Worm (Caenorhabditis elegans) whole organism, L1 larva: ENCODE results near the gene C28A5.1.

Experiments
- C04F5.9 ChIP-seq: sonication (generic microtip); optimal IDR thresholded peaks from 2 replicates; lab custom pipeline; 2016; ENCODE audit warnings: missing genetic modification characterization, missing compliant biosample characterization
- C16A3.4 ChIP-seq: fragments of 150-350 bp; optimal IDR thresholded peaks from 2 replicates; lab custom pipeline; 2014; ENCODE audit warnings: missing biosample characterization, missing genetic modification characterization
- F16B12.6 ChIP-seq: fragments of 150-350 bp; optimal IDR thresholded peaks from 2 replicates; lab custom pipeline; 2014; ENCODE audit warnings: missing biosample characterization, missing genetic modification characterization
- Y116A8C.19 ChIP-seq: sonication (generic microtip); optimal IDR thresholded peaks from 2 replicates; lab custom pipeline; 2016; ENCODE audit warnings: missing compliant biosample characterization, missing genetic modification characterization, borderline replicate concordance
- aha-1 ChIP-seq: fragments of 150-350 bp; optimal IDR thresholded peaks from 2 replicates; lab custom pipeline; 2014; ENCODE audit warnings: missing biosample characterization, missing genetic modification characterization
- alr-1 ChIP-seq: fragments of 200-800 bp; sonication (Bioruptor generic); optimal IDR thresholded peaks from 2 replicates; lab custom pipeline; 2018; ENCODE audit warnings: borderline replicate concordance, mild to moderate bottlenecking, missing genetic modification characterization, missing compliant biosample characterization
- aly-2 ChIP-seq: fragments of 150-350 bp; optimal IDR thresholded peaks from 2 replicates; lab custom pipeline; 2014; ENCODE audit warnings: missing biosample characterization, missing genetic modification characterization
- ama-1 ChIP-seq: fragments of 150-350 bp; optimal IDR thresholded peaks from 2 replicates; lab custom pipeline; 2014
- blmp-1 ChIP-seq: fragments of 150-350 bp; optimal IDR thresholded peaks from 2 replicates; lab custom pipeline; 2014; ENCODE audit warnings: missing biosample characterization, missing genetic modification characterization
- ceh-63 ChIP-seq: fragments of 200-800 bp; sonication (Bioruptor generic); optimal IDR thresholded peaks from 2 replicates; lab custom pipeline; 2018; ENCODE audit warnings: mild to moderate bottlenecking, missing genetic modification characterization, missing compliant biosample characterization
- dpl-1 ChIP-seq, 3 experiments: fragments of 150-350 bp in 2 of 3; sonication (generic microtip) in 1 of 3; optimal IDR thresholded peaks; 2 replicates each; lab custom pipeline; 2014 to 2017; ENCODE audit warnings: missing biosample characterization in 3 of 3, missing genetic modification characterization in 3 of 3, missing genetic modification reagents in 3 of 3
- efl-1 ChIP-seq, 4 experiments: fragments of 150-350 bp; optimal IDR thresholded peaks in 3 of 4; peaks in 1 of 4; 1 replicate in 1 of 4; 2 replicates in 3 of 4; lab custom pipeline; 2014; ENCODE audit warnings: missing biosample characterization in 2 of 4, missing genetic modification characterization in 2 of 4, missing genetic modification reagents in 2 of 4
- efl-3 ChIP-seq: fragments of 200-800 bp; sonication (Bioruptor generic); optimal IDR thresholded peaks from 2 replicates; lab custom pipeline; 2018; ENCODE audit warnings: mild to moderate bottlenecking, missing genetic modification characterization, missing compliant biosample characterization
- egl-27 ChIP-seq, 2 experiments: fragments of 150-350 bp in 1 of 2; sonication (generic microtip); optimal IDR thresholded peaks; 3 replicates each; lab custom pipeline; 2017 to 2018; ENCODE audit warnings: missing biosample characterization in 2 of 2, missing genetic modification characterization in 2 of 2, missing genetic modification reagents in 2 of 2
- elt-2 ChIP-seq: sonication (generic microtip); optimal IDR thresholded peaks from 2 replicates; lab custom pipeline; 2016; ENCODE audit warnings: missing genetic modification characterization, mild to moderate bottlenecking, inconsistent platforms, missing compliant biosample characterization, missing genetic modification reagents
- elt-3 ChIP-seq, 6 experiments: fragments of 150-350 bp in 1 of 6; sonication (generic microtip); optimal IDR thresholded peaks; 2 replicates each; lab custom pipeline; 2017 to 2018; ENCODE audit warnings: missing biosample characterization in 6 of 6, missing genetic modification characterization in 6 of 6, inconsistent platforms in 1 of 6
- ets-5 ChIP-seq: fragments of 200-800 bp; sonication (Bioruptor generic); IDR thresholded peaks from 2 replicates; pipeline ENCODE4 v1.3.6; 2022; ENCODE audit warnings: missing genetic modification characterization, missing compliant biosample characterization
- fkh-10 ChIP-seq: sonication (generic microtip); optimal IDR thresholded peaks from 2 replicates; lab custom pipeline; 2017; ENCODE audit warnings: missing biosample characterization, missing genetic modification reagents, missing genetic modification characterization
- grh-1 ChIP-seq: fragments of 200-800 bp; sonication (Bioruptor generic); IDR thresholded peaks from 2 replicates; pipeline ENCODE4 v1.3.6; 2022; ENCODE audit warnings: missing genetic modification reagents, missing genetic modification characterization, missing compliant biosample characterization
- hlh-17 ChIP-seq: fragments of 200-800 bp; sonication (Bioruptor generic); optimal IDR thresholded peaks from 2 replicates; lab custom pipeline; 2018; ENCODE audit warnings: missing genetic modification characterization, mild to moderate bottlenecking, missing compliant biosample characterization, moderate library complexity, borderline replicate concordance
- hpl-2 ChIP-seq: fragments of 150-350 bp; optimal IDR thresholded peaks from 2 replicates; lab custom pipeline; 2014; ENCODE audit warnings: missing biosample characterization, missing genetic modification reagents, missing genetic modification characterization
- irx-1 ChIP-seq: sonication (generic microtip); optimal IDR thresholded peaks from 2 replicates; lab custom pipeline; 2016; ENCODE audit warnings: missing genetic modification characterization, missing compliant biosample characterization
- isw-1 ChIP-seq: fragments of 200-800 bp; sonication (Bioruptor generic); IDR thresholded peaks from 2 replicates; pipeline ENCODE4 v1.3.6; 2022; ENCODE audit warnings: missing genetic modification characterization, missing compliant biosample characterization
- jun-1 ChIP-seq: fragments of 150-350 bp; optimal IDR thresholded peaks from 2 replicates; lab custom pipeline; 2014; ENCODE audit warnings: missing biosample characterization, missing genetic modification reagents, missing genetic modification characterization
- lin-13 ChIP-seq: fragments of 150-350 bp; optimal IDR thresholded peaks from 2 replicates; lab custom pipeline; 2014; ENCODE audit warnings: missing biosample characterization, missing genetic modification reagents, missing genetic modification characterization
- lin-15B ChIP-seq: fragments of 150-350 bp; sonication (generic microtip); optimal IDR thresholded peaks from 3 replicates; lab custom pipeline; 2014; ENCODE audit warnings: missing biosample characterization, missing genetic modification characterization
- lin-35 ChIP-seq, 2 experiments: fragments of 150-350 bp; optimal IDR thresholded peaks; 2 replicates each; lab custom pipeline; 2014; ENCODE audit warnings: missing biosample characterization in 2 of 2, missing genetic modification characterization in 2 of 2, missing genetic modification reagents in 2 of 2
- lin-39 ChIP-seq: fragments of 150-350 bp; optimal IDR thresholded peaks from 2 replicates; lab custom pipeline; 2014; ENCODE audit warnings: missing biosample characterization, missing genetic modification reagents, missing genetic modification characterization
- lir-3 ChIP-seq: sonication (generic microtip); optimal IDR thresholded peaks from 2 replicates; lab custom pipeline; 2016; ENCODE audit warnings: mild to moderate bottlenecking, missing genetic modification characterization, moderate library complexity, missing compliant biosample characterization; ENCODE audit not compliant: poor library complexity
- lsy-2 ChIP-seq, 2 experiments: fragments of 150-350 bp; optimal IDR thresholded peaks; 2 replicates each; lab custom pipeline; 2014; ENCODE audit warnings: missing biosample characterization in 2 of 2, missing genetic modification characterization in 2 of 2
- mab-9 ChIP-seq: fragments of 200-800 bp; sonication (Bioruptor generic); IDR thresholded peaks from 2 replicates; pipeline ENCODE4 v1.3.6; 2022; ENCODE audit warnings: missing genetic modification reagents, missing genetic modification characterization, missing compliant biosample characterization
- mdl-1 ChIP-seq, 2 experiments: fragments of 150-350 bp; optimal IDR thresholded peaks; 2 replicates each; lab custom pipeline; 2014 to 2017; ENCODE audit warnings: missing biosample characterization in 2 of 2, missing genetic modification characterization in 2 of 2, inconsistent platforms in 1 of 2
- mef-2 ChIP-seq: fragments of 150-350 bp; optimal IDR thresholded peaks from 2 replicates; lab custom pipeline; 2014; ENCODE audit warnings: missing biosample characterization, missing genetic modification characterization
- nhr-11 ChIP-seq: fragments of 150-350 bp; optimal IDR thresholded peaks from 2 replicates; lab custom pipeline; 2014; ENCODE audit warnings: missing biosample characterization, missing genetic modification characterization
- nhr-20 ChIP-seq: sonication (generic microtip); optimal IDR thresholded peaks from 2 replicates; lab custom pipeline; 2016; ENCODE audit warnings: mild to moderate bottlenecking, missing genetic modification characterization, missing compliant biosample characterization
- nhr-71 ChIP-seq: sonication (generic microtip); optimal IDR thresholded peaks from 2 replicates; lab custom pipeline; 2016; ENCODE audit warnings: mild to moderate bottlenecking, missing genetic modification characterization, moderate library complexity, missing compliant biosample characterization
- nhr-85 ChIP-seq: sonication (generic microtip); peaks from one replicate; lab custom pipeline; 2016; ENCODE audit warnings: missing genetic modification characterization, inconsistent platforms, missing compliant biosample characterization
- pax-3 ChIP-seq: fragments of 200-800 bp; sonication (Bioruptor generic); optimal IDR thresholded peaks from 2 replicates; lab custom pipeline; 2018; ENCODE audit warnings: mild to moderate bottlenecking, missing genetic modification characterization, moderate library complexity, missing compliant biosample characterization
- pqm-1 ChIP-seq: sonication (generic microtip); optimal IDR thresholded peaks from 3 replicates; lab custom pipeline; 2017; ENCODE audit warnings: missing biosample characterization, missing genetic modification characterization
- snpc-4 ChIP-seq: fragments of 150-350 bp; optimal IDR thresholded peaks from 2 replicates; lab custom pipeline; 2014; ENCODE audit warnings: missing biosample characterization, missing genetic modification characterization
- sptf-1 ChIP-seq: fragments of 150-350 bp; optimal IDR thresholded peaks from 2 replicates; lab custom pipeline; 2014; ENCODE audit warnings: missing biosample characterization, missing genetic modification characterization
- tbx-2 ChIP-seq: sonication (generic microtip); optimal IDR thresholded peaks from 2 replicates; lab custom pipeline; 2016; ENCODE audit warnings: missing genetic modification characterization, missing compliant biosample characterization
- unc-130 ChIP-seq: fragments of 150-350 bp; optimal IDR thresholded peaks from 2 replicates; lab custom pipeline; 2017; ENCODE audit warnings: missing biosample characterization, missing genetic modification characterization, inconsistent platforms
- unc-62 ChIP-seq: fragments of 150-350 bp; optimal IDR thresholded peaks from 2 replicates; lab custom pipeline; 2014; ENCODE audit warnings: missing biosample characterization, missing genetic modification reagents, missing genetic modification characterization
- unc-98 ChIP-seq: fragments of 200-800 bp; sonication (Bioruptor generic); IDR thresholded peaks from 2 replicates; pipeline ENCODE4 v1.3.6; 2022; ENCODE audit warnings: missing genetic modification characterization, missing compliant biosample characterization
- vab-15 ChIP-seq: sonication (generic microtip); optimal IDR thresholded peaks from 2 replicates; lab custom pipeline; 2017; ENCODE audit warnings: missing genotype, mild to moderate bottlenecking, missing genetic modification characterization, missing compliant biosample characterization
- zag-1 ChIP-seq: fragments of 150-350 bp; optimal IDR thresholded peaks from 2 replicates; lab custom pipeline; 2014; ENCODE audit warnings: missing biosample characterization, missing genetic modification characterization
- zip-4 ChIP-seq: fragments of 200-800 bp; sonication (Bioruptor generic); optimal IDR thresholded peaks from 2 replicates; lab custom pipeline; 2018; ENCODE audit warnings: mild to moderate bottlenecking, missing genetic modification characterization, moderate library complexity, missing compliant biosample characterization
- ztf-11 ChIP-seq, 2 experiments: sonication (generic microtip); optimal IDR thresholded peaks; 2 replicates each; lab custom pipeline; 2016 to 2017; ENCODE audit warnings: missing genetic modification characterization in 2 of 2, missing biosample characterization in 1 of 2, missing compliant biosample characterization in 1 of 2
- ztf-4 ChIP-seq: fragments of 150-350 bp; optimal IDR thresholded peaks from 2 replicates; lab custom pipeline; 2014; ENCODE audit warnings: missing biosample characterization, missing genetic modification characterization

The C28A5.1 gene

DNA sequence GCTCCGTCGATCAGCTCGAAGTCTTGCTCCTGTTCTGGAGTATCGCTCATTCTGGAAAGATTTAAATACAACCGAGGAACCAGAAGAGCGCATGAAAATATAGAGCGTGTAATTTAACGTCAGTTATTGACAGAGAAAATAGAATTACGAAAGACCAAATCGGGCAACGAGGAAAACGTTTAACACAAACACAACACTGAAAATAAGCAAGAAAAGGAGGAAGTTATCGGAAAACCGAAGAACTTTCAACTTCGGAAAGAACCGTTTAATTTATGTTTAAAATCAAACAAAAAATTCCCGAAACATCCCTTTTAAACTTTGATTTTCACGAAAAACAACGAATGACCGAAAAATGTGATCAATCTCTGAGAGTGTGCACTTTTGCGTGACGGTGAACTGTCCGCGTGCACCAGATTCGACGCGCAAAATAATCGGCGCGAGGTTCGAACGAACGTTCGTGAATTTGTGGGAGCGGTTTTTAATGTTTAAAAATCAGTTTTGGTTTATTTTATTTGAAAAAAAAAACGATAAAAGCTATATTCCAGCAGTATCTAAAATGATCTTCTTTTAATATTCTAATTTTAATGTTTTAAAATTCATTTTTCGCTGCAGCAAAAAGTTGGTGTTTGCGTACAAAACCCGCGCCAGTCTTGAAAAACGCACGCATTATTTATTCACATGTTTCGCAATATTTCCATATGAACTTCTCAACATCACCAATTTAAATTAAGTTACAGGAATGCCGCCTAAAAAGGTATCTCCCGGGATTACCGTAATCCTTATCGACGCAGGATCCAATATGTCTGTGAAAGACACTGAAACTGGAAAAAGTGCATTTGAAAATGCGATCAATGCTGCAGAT, 14.8 kb downstream of the C28A5.1 start, which contains the start of the genes R07E5.7 and cku-80 (continued):
- no peak for TF ChIP-seq efl-3
- no peak for TF ChIP-seq nhr-11 (tag; lab: Kevin White, UChicago)
- TF ChIP-seq hpl-2, result no peak
- TF ChIP-seq lin-15B, result peak; percentile 62
- TF ChIP-seq pqm-1, result no peak
- no peak for TF ChIP-seq mef-2 (tag; lab: Kevin White, UChicago)
- peak in 1 of 2 experiments; percentile 28 for TF ChIP-seq ztf-11 (tag; optimal IDR thresholded peaks at IDR 0.05; lab: Kevin White, UChicago)
- TF ChIP-seq tbx-2 (tag; lab: Kevin White, UChicago), result peak; percentile 53
- TF ChIP-seq isw-1 (GFP tag; lab: Robert Waterston, UW), result peak; percentile 39; the same call in 1 of the 2 replicates
- no peak for TF ChIP-seq Y116A8C.19 (tag; lab: Kevin White, UChicago)
- no peak for TF ChIP-seq ceh-63 (GFP tag; lab: Kevin White, UChicago)
- TF ChIP-seq irx-1 (tag; lab: Kevin White, UChicago), result peak; percentile 42
- no peak for TF ChIP-seq aly-2 (tag; lab: Kevin White, UChicago)
- TF ChIP-seq unc-62 (GFP tag; lab: Kevin White, UChicago), result no peak
- TF ChIP-seq unc-130 (tag; lab: Kevin White, UChicago), result peak; percentile 56
- no peak for TF ChIP-seq zag-1 (tag; lab: Kevin White, UChicago)
- no peak for TF ChIP-seq lin-39
- peak; percentile 78 for TF ChIP-seq nhr-71 (tag; lab: Kevin White, UChicago)
- TF ChIP-seq ets-5 (GFP tag; lab: Robert Waterston, UW), result no peak
- TF ChIP-seq fkh-10 (GFP tag; lab: Kevin White, UChicago), result no peak
- TF ChIP-seq grh-1 (GFP tag; lab: Robert Waterston, UW), result no peak
- TF ChIP-seq aha-1 (tag; lab: Kevin White, UChicago), result peak; percentile 28
- TF ChIP-seq C16A3.4, result peak; percentile 70
- TF ChIP-seq zip-4, result no peak
- no peak for TF ChIP-seq egl-27 (tag; optimal IDR thresholded peaks at IDR 0.05; lab: Kevin White, UChicago)
- no peak for TF ChIP-seq jun-1 (tag; lab: Kevin White, UChicago)
- TF ChIP-seq unc-98 (GFP tag; lab: Robert Waterston, UW), result no peak
- TF ChIP-seq mab-9, result no peak
- no peak for TF ChIP-seq vab-15
- TF ChIP-seq blmp-1 (tag; lab: Kevin White, UChicago), result peak; percentile 51
- TF ChIP-seq nhr-20, result peak; percentile 70
- TF ChIP-seq efl-1 (optimal IDR thresholded peaks at IDR 0.05; lab: Kevin White, UChicago), result peak; percentile 66 to 91
- peak; percentile 90 to 99 for TF ChIP-seq efl-1 (GFP tag; optimal IDR thresholded peaks at IDR 0.05 in 1 of 2; lab: Kevin White, UChicago)
- peak; percentile 31 for TF ChIP-seq C04F5.9 (tag; lab: Kevin White, UChicago)
- TF ChIP-seq elt-2 (tag; lab: Kevin White, UChicago), result peak; percentile 40
- TF ChIP-seq snpc-4 (tag; lab: Kevin White, UChicago), result peak; percentile 44
- peak; percentile 51 for TF ChIP-seq lin-13 (GFP tag; lab: Kevin White, UChicago)
- TF ChIP-seq pax-3 (tag; lab: Kevin White, UChicago), result no peak
- TF ChIP-seq mdl-1 (tag; optimal IDR thresholded peaks at IDR 0.05; lab: Kevin White, UChicago), result peak in 1 of 2 experiments; percentile 41
- no peak for TF ChIP-seq lir-3 (tag; lab: Kevin White, UChicago)
- TF ChIP-seq hlh-17 (GFP tag; lab: Kevin White, UChicago), result no peak
- peak; percentile 84 to 95 for TF ChIP-seq lin-35 (GFP tag; optimal IDR thresholded peaks at IDR 0.05; lab: Kevin White, UChicago)
- peak; percentile 75 for TF ChIP-seq nhr-85 (tag; lab: Kevin White, UChicago)
- peak; percentile 74 to 78 for TF ChIP-seq lsy-2 (tag; optimal IDR thresholded peaks at IDR 0.05; lab: Kevin White, UChicago)
- TF ChIP-seq elt-3 (tag; optimal IDR thresholded peaks at IDR 0.05; lab: Kevin White, UChicago), result peak in 2 of 6 experiments; percentile 44 to 47
- TF ChIP-seq dpl-1 (GFP tag; optimal IDR thresholded peaks at IDR 0.05; lab: Kevin White, UChicago), result peak; percentile 86 to 91 (median 90)
- TF ChIP-seq F16B12.6, result peak; percentile 96
- TF ChIP-seq alr-1 (tag; lab: Kevin White, UChicago), result no peak
- TF ChIP-seq sptf-1, result no peak
- no peak for TF ChIP-seq ztf-4 (tag; lab: Kevin White, UChicago)
- no peak for TF ChIP-seq ama-1 (lab: Kevin White, UChicago)
